Worm (Caenorhabditis elegans) whole organism, mixed stage, embryonic: ENCODE measurements around the gene Y22D7AL.10.

ENCODE experiments used
- ceh-43 ChIP-seq: fragments of 200-800 bp; sonication (Bioruptor generic); optimal IDR thresholded peaks from 2 replicates; lab custom pipeline; 2018; ENCODE audit warnings: mild to moderate bottlenecking, missing genetic modification characterization, moderate library complexity, missing compliant biosample characterization
- lsy-2 ChIP-seq: fragments of 150-350 bp; optimal IDR thresholded peaks from 2 replicates; lab custom pipeline; 2014; ENCODE audit warnings: missing biosample characterization, missing genetic modification characterization
- mls-2 ChIP-seq: sonication (generic microtip); optimal IDR thresholded peaks from 2 replicates; lab custom pipeline; 2016; ENCODE audit warnings: mild to moderate bottlenecking, missing genetic modification characterization, moderate library complexity, missing compliant biosample characterization
- nhr-12 ChIP-seq: fragments of 150-350 bp; optimal IDR thresholded peaks from 2 replicates; lab custom pipeline; 2014; ENCODE audit warnings: missing biosample characterization, missing genetic modification characterization
- unc-62 ChIP-seq: fragments of 150-350 bp; optimal IDR thresholded peaks from 2 replicates; lab custom pipeline; 2014; ENCODE audit warnings: missing biosample characterization, missing genetic modification reagents, missing genetic modification characterization

ce11 chrIII:1659763-1660162, 41.0 kb upstream of the Y22D7AL.10 start, which contains the start of gene Y22D7AL.15:
- TF ChIP-seq lsy-2 (tag; lab: Kevin White, UChicago) (no peak), nhr-12 (no peak), unc-62 (no peak), mls-2 (tag; lab: Kevin White, UChicago) (no peak), ceh-43 (GFP tag; lab: Kevin White, UChicago) (no peak)
